Worm (Caenorhabditis elegans) whole organism, L1 larva: ENCODE data around the gene npr-10.

ENCODE experiments used
- C04F5.9 ChIP-seq: sonication (generic microtip); optimal IDR thresholded peaks from 2 replicates; lab custom pipeline; 2016; ENCODE audit warnings: missing genetic modification characterization, missing compliant biosample characterization
- C16A3.4 ChIP-seq: fragments of 150-350 bp; optimal IDR thresholded peaks from 2 replicates; lab custom pipeline; 2014; ENCODE audit warnings: missing biosample characterization, missing genetic modification characterization
- C34B4.2 ChIP-seq: sonication (generic microtip); optimal IDR thresholded peaks from 2 replicates; lab custom pipeline; 2017; ENCODE audit warnings: mild to moderate bottlenecking, missing genetic modification characterization, missing compliant biosample characterization
- F16B12.6 ChIP-seq: fragments of 150-350 bp; optimal IDR thresholded peaks from 2 replicates; lab custom pipeline; 2014; ENCODE audit warnings: missing biosample characterization, missing genetic modification characterization
- Y116A8C.19 ChIP-seq: sonication (generic microtip); optimal IDR thresholded peaks from 2 replicates; lab custom pipeline; 2016; ENCODE audit warnings: missing compliant biosample characterization, missing genetic modification characterization, borderline replicate concordance
- alr-1 ChIP-seq: fragments of 200-800 bp; sonication (Bioruptor generic); optimal IDR thresholded peaks from 2 replicates; lab custom pipeline; 2018; ENCODE audit warnings: borderline replicate concordance, mild to moderate bottlenecking, missing genetic modification characterization, missing compliant biosample characterization
- aly-2 ChIP-seq: fragments of 150-350 bp; optimal IDR thresholded peaks from 2 replicates; lab custom pipeline; 2014; ENCODE audit warnings: missing biosample characterization, missing genetic modification characterization
- ces-1 ChIP-seq: fragments of 150-350 bp; optimal IDR thresholded peaks from 2 replicates; lab custom pipeline; 2014; ENCODE audit warnings: missing biosample characterization, missing genetic modification reagents, missing genetic modification characterization
- dsc-1 ChIP-seq: sonication (generic microtip); optimal IDR thresholded peaks from 2 replicates; lab custom pipeline; 2016; ENCODE audit warnings: mild to moderate bottlenecking, missing genetic modification characterization, missing compliant biosample characterization
- efl-3 ChIP-seq: fragments of 200-800 bp; sonication (Bioruptor generic); optimal IDR thresholded peaks from 2 replicates; lab custom pipeline; 2018; ENCODE audit warnings: mild to moderate bottlenecking, missing genetic modification characterization, missing compliant biosample characterization
- egl-13 ChIP-seq: sonication (generic microtip); optimal IDR thresholded peaks from 2 replicates; lab custom pipeline; 2016; ENCODE audit warnings: missing genotype, missing genetic modification reagents, missing genetic modification characterization, missing compliant biosample characterization
- elt-2 ChIP-seq: sonication (generic microtip); optimal IDR thresholded peaks from 2 replicates; lab custom pipeline; 2016; ENCODE audit warnings: missing genetic modification characterization, mild to moderate bottlenecking, inconsistent platforms, missing compliant biosample characterization, missing genetic modification reagents
- elt-3 ChIP-seq, 6 experiments: fragments of 150-350 bp in 1 of 6; sonication (generic microtip); optimal IDR thresholded peaks; 2 replicates each; lab custom pipeline; 2017 to 2018; ENCODE audit warnings: missing biosample characterization in 6 of 6, missing genetic modification characterization in 6 of 6, inconsistent platforms in 1 of 6
- fkh-8 ChIP-seq: sonication (generic microtip); optimal IDR thresholded peaks from 2 replicates; lab custom pipeline; 2016; ENCODE audit warnings: mild to moderate bottlenecking, missing genetic modification characterization, missing compliant biosample characterization
- fos-1 ChIP-seq: fragments of 150-350 bp; optimal IDR thresholded peaks from 2 replicates; lab custom pipeline; 2014; ENCODE audit warnings: missing biosample characterization, missing genetic modification characterization
- hlh-17 ChIP-seq: fragments of 200-800 bp; sonication (Bioruptor generic); optimal IDR thresholded peaks from 2 replicates; lab custom pipeline; 2018; ENCODE audit warnings: missing genetic modification characterization, mild to moderate bottlenecking, missing compliant biosample characterization, moderate library complexity, borderline replicate concordance
- hlh-4 ChIP-seq: sonication (generic microtip); optimal IDR thresholded peaks from 2 replicates; lab custom pipeline; 2016; ENCODE audit warnings: mild to moderate bottlenecking, missing genetic modification characterization, missing compliant biosample characterization
- hpl-2 ChIP-seq: fragments of 150-350 bp; optimal IDR thresholded peaks from 2 replicates; lab custom pipeline; 2014; ENCODE audit warnings: missing biosample characterization, missing genetic modification reagents, missing genetic modification characterization
- isw-1 ChIP-seq: fragments of 200-800 bp; sonication (Bioruptor generic); IDR thresholded peaks from 2 replicates; pipeline ENCODE4 v1.3.6; 2022; ENCODE audit warnings: missing genetic modification characterization, missing compliant biosample characterization
- lin-13 ChIP-seq: fragments of 150-350 bp; optimal IDR thresholded peaks from 2 replicates; lab custom pipeline; 2014; ENCODE audit warnings: missing biosample characterization, missing genetic modification reagents, missing genetic modification characterization
- lin-14 ChIP-seq: fragments of 200-800 bp; sonication (Bioruptor generic); optimal IDR thresholded peaks from 2 replicates; lab custom pipeline; 2018; ENCODE audit warnings: mild to moderate bottlenecking, missing genetic modification characterization, moderate library complexity, missing compliant biosample characterization
- lin-15B ChIP-seq: fragments of 150-350 bp; sonication (generic microtip); optimal IDR thresholded peaks from 3 replicates; lab custom pipeline; 2014; ENCODE audit warnings: missing biosample characterization, missing genetic modification characterization
- lir-3 ChIP-seq: sonication (generic microtip); optimal IDR thresholded peaks from 2 replicates; lab custom pipeline; 2016; ENCODE audit warnings: mild to moderate bottlenecking, missing genetic modification characterization, moderate library complexity, missing compliant biosample characterization; ENCODE audit not compliant: poor library complexity
- mab-9 ChIP-seq: fragments of 200-800 bp; sonication (Bioruptor generic); IDR thresholded peaks from 2 replicates; pipeline ENCODE4 v1.3.6; 2022; ENCODE audit warnings: missing genetic modification reagents, missing genetic modification characterization, missing compliant biosample characterization
- mdl-1 ChIP-seq, 2 experiments: fragments of 150-350 bp; optimal IDR thresholded peaks; 2 replicates each; lab custom pipeline; 2014 to 2017; ENCODE audit warnings: missing biosample characterization in 2 of 2, missing genetic modification characterization in 2 of 2, inconsistent platforms in 1 of 2
- mep-1 ChIP-seq: fragments of 150-350 bp; optimal IDR thresholded peaks from 2 replicates; lab custom pipeline; 2014; ENCODE audit warnings: missing biosample characterization, missing genetic modification characterization
- nhr-11 ChIP-seq: fragments of 150-350 bp; optimal IDR thresholded peaks from 2 replicates; lab custom pipeline; 2014; ENCODE audit warnings: missing biosample characterization, missing genetic modification characterization
- nhr-12 ChIP-seq: sonication (generic microtip); optimal IDR thresholded peaks from 2 replicates; lab custom pipeline; 2017; ENCODE audit warnings: missing biosample characterization, missing genetic modification characterization
- nhr-28 ChIP-seq: fragments of 150-350 bp; optimal IDR thresholded peaks from 2 replicates; lab custom pipeline; 2014; ENCODE audit warnings: missing biosample characterization, missing genetic modification characterization
- nhr-47 ChIP-seq: sonication (generic microtip); optimal IDR thresholded peaks from 2 replicates; lab custom pipeline; 2016; ENCODE audit warnings: mild to moderate bottlenecking, missing genetic modification characterization, moderate library complexity, missing compliant biosample characterization
- nhr-71 ChIP-seq: sonication (generic microtip); optimal IDR thresholded peaks from 2 replicates; lab custom pipeline; 2016; ENCODE audit warnings: mild to moderate bottlenecking, missing genetic modification characterization, moderate library complexity, missing compliant biosample characterization
- nhr-76 ChIP-seq: sonication (generic microtip); optimal IDR thresholded peaks from 2 replicates; lab custom pipeline; 2017; ENCODE audit warnings: missing biosample characterization, missing genetic modification characterization
- nhr-85 ChIP-seq: sonication (generic microtip); peaks from one replicate; lab custom pipeline; 2016; ENCODE audit warnings: missing genetic modification characterization, inconsistent platforms, missing compliant biosample characterization
- pag-3 ChIP-seq: sonication (generic microtip); optimal IDR thresholded peaks from 2 replicates; lab custom pipeline; 2017; ENCODE audit warnings: missing genetic modification characterization, mild to moderate bottlenecking, missing compliant biosample characterization, antibody characterized with exemption, borderline replicate concordance; ENCODE audit not compliant: insufficient read depth
- pax-3 ChIP-seq: fragments of 200-800 bp; sonication (Bioruptor generic); optimal IDR thresholded peaks from 2 replicates; lab custom pipeline; 2018; ENCODE audit warnings: mild to moderate bottlenecking, missing genetic modification characterization, moderate library complexity, missing compliant biosample characterization
- pqm-1 ChIP-seq: sonication (generic microtip); optimal IDR thresholded peaks from 3 replicates; lab custom pipeline; 2017; ENCODE audit warnings: missing biosample characterization, missing genetic modification characterization
- rnt-1 ChIP-seq: sonication (generic microtip); optimal IDR thresholded peaks from 2 replicates; lab custom pipeline; 2016; ENCODE audit warnings: mild to moderate bottlenecking, missing genetic modification characterization, moderate library complexity, missing compliant biosample characterization
- snpc-4 ChIP-seq: fragments of 150-350 bp; optimal IDR thresholded peaks from 2 replicates; lab custom pipeline; 2014; ENCODE audit warnings: missing biosample characterization, missing genetic modification characterization
- snu-23 ChIP-seq: sonication (generic microtip); optimal IDR thresholded peaks from 2 replicates; lab custom pipeline; 2016; ENCODE audit warnings: missing genetic modification characterization, missing compliant biosample characterization
- sup-37 ChIP-seq: fragments of 200-800 bp; sonication (Bioruptor generic); optimal IDR thresholded peaks from 2 replicates; lab custom pipeline; 2018; ENCODE audit warnings: mild to moderate bottlenecking, missing genetic modification characterization, missing compliant biosample characterization
- swsn-7 ChIP-seq: sonication (generic microtip); optimal IDR thresholded peaks from 2 replicates; lab custom pipeline; 2016; ENCODE audit warnings: missing genetic modification characterization, missing compliant biosample characterization
- tbx-2 ChIP-seq: sonication (generic microtip); optimal IDR thresholded peaks from 2 replicates; lab custom pipeline; 2016; ENCODE audit warnings: missing genetic modification characterization, missing compliant biosample characterization
- tlp-1 ChIP-seq: fragments of 150-350 bp; optimal IDR thresholded peaks from 2 replicates; lab custom pipeline; 2014; ENCODE audit warnings: missing biosample characterization, missing genetic modification characterization
- unc-130 ChIP-seq: fragments of 150-350 bp; optimal IDR thresholded peaks from 2 replicates; lab custom pipeline; 2017; ENCODE audit warnings: missing biosample characterization, missing genetic modification characterization, inconsistent platforms
- unc-30 ChIP-seq: sonication (generic microtip); optimal IDR thresholded peaks from 2 replicates; lab custom pipeline; 2017; ENCODE audit warnings: missing biosample characterization, missing genetic modification characterization
- unc-62 ChIP-seq: fragments of 150-350 bp; optimal IDR thresholded peaks from 2 replicates; lab custom pipeline; 2014; ENCODE audit warnings: missing biosample characterization, missing genetic modification reagents, missing genetic modification characterization
- unc-86 ChIP-seq: sonication (generic microtip); optimal IDR thresholded peaks from 2 replicates; lab custom pipeline; 2016; ENCODE audit warnings: missing genetic modification characterization, missing compliant biosample characterization
- unc-98 ChIP-seq: fragments of 200-800 bp; sonication (Bioruptor generic); IDR thresholded peaks from 2 replicates; pipeline ENCODE4 v1.3.6; 2022; ENCODE audit warnings: missing genetic modification characterization, missing compliant biosample characterization
- zag-1 ChIP-seq: fragments of 150-350 bp; optimal IDR thresholded peaks from 2 replicates; lab custom pipeline; 2014; ENCODE audit warnings: missing biosample characterization, missing genetic modification characterization
- ztf-4 ChIP-seq: fragments of 150-350 bp; optimal IDR thresholded peaks from 2 replicates; lab custom pipeline; 2014; ENCODE audit warnings: missing biosample characterization, missing genetic modification characterization

Gene npr-10

DNA sequence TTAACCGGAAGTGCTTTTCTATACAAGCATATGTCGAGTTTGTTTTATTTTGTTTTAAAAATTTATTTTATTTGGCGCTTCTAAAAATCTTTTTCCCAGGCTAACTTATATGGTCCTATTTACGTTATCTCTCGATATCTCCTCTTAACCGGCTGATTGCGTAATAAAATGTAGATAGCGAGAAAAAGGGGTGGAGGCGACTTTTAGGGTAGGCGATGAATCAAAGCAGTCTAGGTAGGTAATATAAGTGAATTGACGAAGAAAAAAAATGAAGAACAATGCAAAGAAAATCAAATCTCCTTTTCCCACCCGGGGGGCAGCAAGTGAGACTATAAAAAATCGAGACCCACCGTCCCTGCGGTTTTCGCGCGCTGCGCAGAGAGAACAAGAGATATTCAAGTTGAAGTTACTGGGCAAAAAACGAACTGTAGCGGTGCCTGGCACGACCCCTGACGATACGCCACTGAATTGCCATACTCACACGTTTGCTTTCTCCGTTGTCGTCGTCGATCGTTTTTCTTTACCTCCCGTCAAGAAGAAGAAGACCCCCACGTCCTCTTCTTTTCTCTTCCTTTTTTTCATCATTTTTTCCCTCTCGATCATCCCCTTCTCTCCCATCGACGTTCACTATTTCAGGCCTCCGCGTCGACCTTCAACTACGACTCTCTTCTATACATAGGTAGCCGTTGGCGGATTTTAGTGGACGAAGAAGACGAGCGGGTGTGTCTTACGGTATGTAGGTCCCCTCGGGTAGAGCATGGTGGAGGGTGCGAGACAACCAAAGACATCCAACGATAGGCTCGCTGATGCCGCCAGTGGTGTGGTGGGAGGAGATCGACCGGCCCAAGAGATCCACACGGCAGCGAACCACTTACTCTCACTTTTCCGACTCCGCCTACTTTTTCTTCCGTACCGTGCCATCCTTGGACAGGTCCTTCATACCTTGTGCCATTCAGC is 24.4 kb downstream of the npr-10 start, which contains the start of gene nhr-25:
Gene nhr-25, plus strand, starts transcription at position 637 of the 957 bp plus-strand sequence.
- no peak for TF ChIP-seq egl-13 (tag; lab: Kevin White, UChicago)
- TF ChIP-seq nhr-76 (tag; lab: Kevin White, UChicago), result no peak
- no peak for TF ChIP-seq hpl-2 (GFP tag; lab: Kevin White, UChicago)
- no peak for TF ChIP-seq C04F5.9 (tag; lab: Kevin White, UChicago)
- TF ChIP-seq lir-3 (tag; lab: Kevin White, UChicago), result no peak
- TF ChIP-seq Y116A8C.19 (tag; lab: Kevin White, UChicago), result no peak
- TF ChIP-seq nhr-28 (tag; lab: Kevin White, UChicago), result no peak
- no peak for TF ChIP-seq nhr-12 (tag; lab: Kevin White, UChicago)
- no peak for TF ChIP-seq C16A3.4 (tag; lab: Kevin White, UChicago)
- TF ChIP-seq tlp-1 (tag; lab: Kevin White, UChicago), result no peak
- peak; percentile 96 for TF ChIP-seq nhr-85 (tag; lab: Kevin White, UChicago)
- TF ChIP-seq pax-3 (tag; lab: Kevin White, UChicago), result no peak
- no peak for TF ChIP-seq unc-130 (tag; lab: Kevin White, UChicago)
- no peak for TF ChIP-seq efl-3 (GFP tag; lab: Kevin White, UChicago)
- TF ChIP-seq fos-1 (tag; lab: Kevin White, UChicago), result no peak
- TF ChIP-seq ces-1 (GFP tag; lab: Kevin White, UChicago), result no peak
- no peak for TF ChIP-seq pqm-1 (tag; lab: Kevin White, UChicago)
- no peak for TF ChIP-seq aly-2 (tag; lab: Kevin White, UChicago)
- peak; percentile 19 for TF ChIP-seq tbx-2 (tag; lab: Kevin White, UChicago)
- no peak for TF ChIP-seq lin-13 (GFP tag; lab: Kevin White, UChicago)
- TF ChIP-seq snu-23 (GFP tag; lab: Kevin White, UChicago), result peak; percentile 63
- no peak for TF ChIP-seq dsc-1 (tag; lab: Kevin White, UChicago)
- TF ChIP-seq rnt-1 (tag; lab: Kevin White, UChicago), result no peak
- no peak for TF ChIP-seq sup-37 (GFP tag; lab: Kevin White, UChicago)
- peak; percentile 43 for TF ChIP-seq nhr-47 (tag; lab: Kevin White, UChicago)
- TF ChIP-seq mdl-1 (tag; optimal IDR thresholded peaks at IDR 0.05; lab: Kevin White, UChicago), result peak in 1 of 2 experiments; percentile 18
- TF ChIP-seq mab-9 (GFP tag; lab: Robert Waterston, UW), result no peak
- TF ChIP-seq unc-30, result no peak
- TF ChIP-seq fkh-8, result no peak
- TF ChIP-seq mep-1 (tag; lab: Kevin White, UChicago), result no peak
- no peak for TF ChIP-seq hlh-17 (GFP tag; lab: Kevin White, UChicago)
- no peak for TF ChIP-seq F16B12.6 (tag; lab: Kevin White, UChicago)
- no peak for TF ChIP-seq unc-62 (GFP tag; lab: Kevin White, UChicago)
- no peak for TF ChIP-seq ztf-4 (tag; lab: Kevin White, UChicago)
- TF ChIP-seq unc-86 (tag; lab: Kevin White, UChicago), result no peak
- peak; percentile 15 for TF ChIP-seq swsn-7 (tag; lab: Kevin White, UChicago)
- peak in 3 of 6 experiments; percentile 20 to 42 (median 22) for TF ChIP-seq elt-3 (tag; optimal IDR thresholded peaks at IDR 0.05; lab: Kevin White, UChicago)
- TF ChIP-seq C34B4.2 (tag; lab: Kevin White, UChicago), result no peak
- TF ChIP-seq nhr-71 (tag; lab: Kevin White, UChicago), result peak; percentile 77
- TF ChIP-seq pag-3 (tag; lab: Kevin White, UChicago), result peak; percentile 21
- TF ChIP-seq lin-15B (tag; lab: Kevin White, UChicago), result no peak
- no peak for TF ChIP-seq isw-1
- no peak for TF ChIP-seq unc-98 (GFP tag; lab: Robert Waterston, UW)
- TF ChIP-seq hlh-4, result no peak
- TF ChIP-seq zag-1 (tag; lab: Kevin White, UChicago), result no peak
- no peak for TF ChIP-seq elt-2 (tag; lab: Kevin White, UChicago)
- no peak for TF ChIP-seq alr-1 (tag; lab: Kevin White, UChicago)
- peak; percentile 84 for TF ChIP-seq lin-14 (GFP tag; lab: Kevin White, UChicago)
- no peak for TF ChIP-seq snpc-4
- no peak for TF ChIP-seq nhr-11 (tag; lab: Kevin White, UChicago)
